Worm (Caenorhabditis elegans) whole organism, L1 larva: ENCODE results near the gene srh-131.

Experiments
- C04F5.9 ChIP-seq: sonication (generic microtip); optimal IDR thresholded peaks from 2 replicates; lab custom pipeline; 2016; ENCODE audit warnings: missing genetic modification characterization, missing compliant biosample characterization
- C16A3.4 ChIP-seq: fragments of 150-350 bp; optimal IDR thresholded peaks from 2 replicates; lab custom pipeline; 2014; ENCODE audit warnings: missing biosample characterization, missing genetic modification characterization
- C34B4.2 ChIP-seq: sonication (generic microtip); optimal IDR thresholded peaks from 2 replicates; lab custom pipeline; 2017; ENCODE audit warnings: mild to moderate bottlenecking, missing genetic modification characterization, missing compliant biosample characterization
- alr-1 ChIP-seq: fragments of 200-800 bp; sonication (Bioruptor generic); optimal IDR thresholded peaks from 2 replicates; lab custom pipeline; 2018; ENCODE audit warnings: borderline replicate concordance, mild to moderate bottlenecking, missing genetic modification characterization, missing compliant biosample characterization
- aly-2 ChIP-seq: fragments of 150-350 bp; optimal IDR thresholded peaks from 2 replicates; lab custom pipeline; 2014; ENCODE audit warnings: missing biosample characterization, missing genetic modification characterization
- ama-1 ChIP-seq: fragments of 150-350 bp; optimal IDR thresholded peaks from 2 replicates; lab custom pipeline; 2014
- ceh-90 ChIP-seq: sonication (generic microtip); optimal IDR thresholded peaks from 2 replicates; lab custom pipeline; 2016; ENCODE audit warnings: missing genetic modification characterization, missing compliant biosample characterization
- dpl-1 ChIP-seq, 3 experiments: fragments of 150-350 bp in 2 of 3; sonication (generic microtip) in 1 of 3; optimal IDR thresholded peaks; 2 replicates each; lab custom pipeline; 2014 to 2017; ENCODE audit warnings: missing biosample characterization in 3 of 3, missing genetic modification characterization in 3 of 3, missing genetic modification reagents in 3 of 3
- efl-1 ChIP-seq, 4 experiments: fragments of 150-350 bp; optimal IDR thresholded peaks in 3 of 4; peaks in 1 of 4; 1 replicate in 1 of 4; 2 replicates in 3 of 4; lab custom pipeline; 2014; ENCODE audit warnings: missing biosample characterization in 2 of 4, missing genetic modification characterization in 2 of 4, missing genetic modification reagents in 2 of 4
- efl-3 ChIP-seq: fragments of 200-800 bp; sonication (Bioruptor generic); optimal IDR thresholded peaks from 2 replicates; lab custom pipeline; 2018; ENCODE audit warnings: mild to moderate bottlenecking, missing genetic modification characterization, missing compliant biosample characterization
- egl-13 ChIP-seq: sonication (generic microtip); optimal IDR thresholded peaks from 2 replicates; lab custom pipeline; 2016; ENCODE audit warnings: missing genotype, missing genetic modification reagents, missing genetic modification characterization, missing compliant biosample characterization
- egl-27 ChIP-seq, 2 experiments: fragments of 150-350 bp in 1 of 2; sonication (generic microtip); optimal IDR thresholded peaks; 3 replicates each; lab custom pipeline; 2017 to 2018; ENCODE audit warnings: missing biosample characterization in 2 of 2, missing genetic modification characterization in 2 of 2, missing genetic modification reagents in 2 of 2
- elt-3 ChIP-seq, 6 experiments: fragments of 150-350 bp in 1 of 6; sonication (generic microtip); optimal IDR thresholded peaks; 2 replicates each; lab custom pipeline; 2017 to 2018; ENCODE audit warnings: missing biosample characterization in 6 of 6, missing genetic modification characterization in 6 of 6, inconsistent platforms in 1 of 6
- fkh-4 ChIP-seq: sonication (generic microtip); optimal IDR thresholded peaks from 2 replicates; lab custom pipeline; 2016; ENCODE audit warnings: missing compliant biosample characterization, missing genetic modification characterization, borderline replicate concordance
- hlh-17 ChIP-seq: fragments of 200-800 bp; sonication (Bioruptor generic); optimal IDR thresholded peaks from 2 replicates; lab custom pipeline; 2018; ENCODE audit warnings: missing genetic modification characterization, mild to moderate bottlenecking, missing compliant biosample characterization, moderate library complexity, borderline replicate concordance
- isw-1 ChIP-seq: fragments of 200-800 bp; sonication (Bioruptor generic); IDR thresholded peaks from 2 replicates; pipeline ENCODE4 v1.3.6; 2022; ENCODE audit warnings: missing genetic modification characterization, missing compliant biosample characterization
- lin-13 ChIP-seq: fragments of 150-350 bp; optimal IDR thresholded peaks from 2 replicates; lab custom pipeline; 2014; ENCODE audit warnings: missing biosample characterization, missing genetic modification reagents, missing genetic modification characterization
- lin-35 ChIP-seq, 2 experiments: fragments of 150-350 bp; optimal IDR thresholded peaks; 2 replicates each; lab custom pipeline; 2014; ENCODE audit warnings: missing biosample characterization in 2 of 2, missing genetic modification characterization in 2 of 2, missing genetic modification reagents in 2 of 2
- lir-3 ChIP-seq: sonication (generic microtip); optimal IDR thresholded peaks from 2 replicates; lab custom pipeline; 2016; ENCODE audit warnings: mild to moderate bottlenecking, missing genetic modification characterization, moderate library complexity, missing compliant biosample characterization; ENCODE audit not compliant: poor library complexity
- mef-2 ChIP-seq: fragments of 150-350 bp; optimal IDR thresholded peaks from 2 replicates; lab custom pipeline; 2014; ENCODE audit warnings: missing biosample characterization, missing genetic modification characterization
- mep-1 ChIP-seq: fragments of 150-350 bp; optimal IDR thresholded peaks from 2 replicates; lab custom pipeline; 2014; ENCODE audit warnings: missing biosample characterization, missing genetic modification characterization
- nhr-20 ChIP-seq: sonication (generic microtip); optimal IDR thresholded peaks from 2 replicates; lab custom pipeline; 2016; ENCODE audit warnings: mild to moderate bottlenecking, missing genetic modification characterization, missing compliant biosample characterization
- nhr-28 ChIP-seq: fragments of 150-350 bp; optimal IDR thresholded peaks from 2 replicates; lab custom pipeline; 2014; ENCODE audit warnings: missing biosample characterization, missing genetic modification characterization
- nhr-47 ChIP-seq: sonication (generic microtip); optimal IDR thresholded peaks from 2 replicates; lab custom pipeline; 2016; ENCODE audit warnings: mild to moderate bottlenecking, missing genetic modification characterization, moderate library complexity, missing compliant biosample characterization
- nhr-77 ChIP-seq: fragments of 150-350 bp; optimal IDR thresholded peaks from 2 replicates; lab custom pipeline; 2014; ENCODE audit warnings: missing biosample characterization, missing genetic modification characterization
- pag-3 ChIP-seq: sonication (generic microtip); optimal IDR thresholded peaks from 2 replicates; lab custom pipeline; 2017; ENCODE audit warnings: missing genetic modification characterization, mild to moderate bottlenecking, missing compliant biosample characterization, antibody characterized with exemption, borderline replicate concordance; ENCODE audit not compliant: insufficient read depth
- skn-1 ChIP-seq: fragments of 150-350 bp; optimal IDR thresholded peaks from 2 replicates; lab custom pipeline; 2014; ENCODE audit warnings: missing biosample characterization, missing genetic modification characterization
- snu-23 ChIP-seq: sonication (generic microtip); optimal IDR thresholded peaks from 2 replicates; lab custom pipeline; 2016; ENCODE audit warnings: missing genetic modification characterization, missing compliant biosample characterization
- sox-4 ChIP-seq: sonication (generic microtip); optimal IDR thresholded peaks from 2 replicates; lab custom pipeline; 2016; ENCODE audit warnings: missing genetic modification characterization, missing compliant biosample characterization
- sptf-1 ChIP-seq: fragments of 150-350 bp; optimal IDR thresholded peaks from 2 replicates; lab custom pipeline; 2014; ENCODE audit warnings: missing biosample characterization, missing genetic modification characterization
- unc-30 ChIP-seq: sonication (generic microtip); optimal IDR thresholded peaks from 2 replicates; lab custom pipeline; 2017; ENCODE audit warnings: missing biosample characterization, missing genetic modification characterization
- ztf-11 ChIP-seq, 2 experiments: sonication (generic microtip); optimal IDR thresholded peaks; 2 replicates each; lab custom pipeline; 2016 to 2017; ENCODE audit warnings: missing genetic modification characterization in 2 of 2, missing biosample characterization in 1 of 2, missing compliant biosample characterization in 1 of 2

The srh-131 gene

DNA sequence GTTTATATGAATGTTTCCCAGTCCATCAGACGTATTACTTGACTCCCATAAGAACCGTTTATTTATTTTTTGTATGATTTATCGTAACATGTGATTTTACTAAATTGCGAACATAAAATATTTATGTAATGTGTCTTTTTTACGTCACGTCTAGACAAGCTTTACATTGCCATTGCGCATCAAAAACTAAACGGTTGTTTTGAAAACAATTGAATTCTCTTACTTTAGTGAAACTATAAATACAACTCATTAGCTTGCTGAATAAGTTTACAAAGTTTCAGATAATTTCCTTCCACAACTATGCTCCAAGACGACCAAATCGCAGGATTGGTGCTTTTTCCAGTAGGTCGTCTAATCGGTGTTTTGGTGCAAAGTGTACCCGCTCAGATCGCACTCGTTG, 30.4 kb upstream of the srh-131 start, which contains the start of gene srx-54:
TSS of gene srx-54 (plus strand) at position 301 of the 400 bp plus-strand sequence.
- TF ChIP-seq alr-1 (no peak), C16A3.4 (no peak)

- no peak for TF ChIP-seq nhr-28
- TF ChIP-seq nhr-47 (tag; lab: Kevin White, UChicago), result no peak
- no peak for TF ChIP-seq C16A3.4
- no peak for TF ChIP-seq ztf-11 (tag; optimal IDR thresholded peaks at IDR 0.05; lab: Kevin White, UChicago)
Observed at ce11 chrV:16980368-16980767, 24.9 kb upstream of the srh-131 start, which contains the start of gene srz-54. Gene srz-54, plus strand, starts transcription at chrV:16980668.

DNA sequence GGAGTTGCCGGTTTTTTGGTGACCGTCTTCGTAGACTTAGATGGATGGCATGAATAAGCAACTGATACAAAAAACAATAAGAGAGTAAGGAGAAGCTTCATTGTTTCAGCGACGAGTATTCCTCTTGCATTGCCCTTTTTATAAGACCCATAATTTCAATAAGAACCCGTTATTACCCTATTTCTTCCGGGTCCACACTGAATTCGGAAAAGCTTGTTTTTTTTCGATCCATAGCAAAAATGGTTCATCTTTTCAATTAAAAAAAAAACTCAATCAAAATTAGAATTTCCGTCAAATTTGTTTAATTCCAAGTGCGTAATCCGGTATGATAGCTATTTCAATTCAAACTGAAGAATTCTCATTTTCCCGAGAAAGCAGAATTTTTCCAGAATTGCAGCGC, 18.3 kb upstream of the srh-131 start, which contains the start of gene Y102A5C.40:
TSS of gene Y102A5C.40 (minus strand) at position 101 of the 400 bp plus-strand sequence.
- no peak for TF ChIP-seq egl-13
- TF ChIP-seq pag-3, result no peak
- no peak for TF ChIP-seq C04F5.9 (tag; lab: Kevin White, UChicago)
- TF ChIP-seq snu-23 (GFP tag; lab: Kevin White, UChicago), result no peak

- TF ChIP-seq efl-1 (optimal IDR thresholded peaks at IDR 0.05; lab: Kevin White, UChicago), result no peak
- TF ChIP-seq efl-1 (GFP tag; optimal IDR thresholded peaks at IDR 0.05 in 1 of 2; lab: Kevin White, UChicago), result no peak
- TF ChIP-seq fkh-4 (tag; lab: Kevin White, UChicago), result no peak
- no peak for TF ChIP-seq lir-3
- no peak for TF ChIP-seq elt-3 (tag; optimal IDR thresholded peaks at IDR 0.05; lab: Kevin White, UChicago)
- TF ChIP-seq, all 84 proteins: peak for 0
Observed at ce11 chrV:16987783-16988182, 17.5 kb upstream of the srh-131 start.

DNA sequence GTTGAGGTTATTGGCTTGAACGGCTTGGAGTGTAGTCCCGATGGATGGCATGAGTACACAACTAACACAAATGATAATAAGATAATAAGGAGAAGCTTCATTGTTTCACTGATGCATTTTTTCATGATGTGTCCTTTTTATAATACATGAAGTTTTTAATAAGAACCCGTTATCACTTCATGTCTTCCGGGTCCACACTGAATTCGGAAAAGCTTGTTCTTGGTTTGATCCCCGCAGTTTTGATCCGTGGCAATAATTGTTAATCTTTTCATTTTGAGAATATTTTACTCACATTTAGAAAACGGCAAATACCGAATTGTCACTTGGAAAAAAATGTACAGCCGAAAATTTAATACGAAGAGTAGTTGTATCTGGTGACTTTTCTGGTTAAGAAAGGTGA, 16.7 kb upstream of the srh-131 start, which contains the start of gene Y102A5C.27:
TSS of gene Y102A5C.27 (minus strand) at position 101 of the 400 bp plus-strand sequence.
- no peak for TF ChIP-seq efl-3 (GFP tag; lab: Kevin White, UChicago)
- TF ChIP-seq aly-2, result no peak
- no peak for TF ChIP-seq hlh-17 (GFP tag; lab: Kevin White, UChicago)
- TF ChIP-seq sox-4 (tag; lab: Kevin White, UChicago), result no peak
- TF ChIP-seq ama-1 (lab: Kevin White, UChicago), result no peak
- TF ChIP-seq unc-30, result no peak

DNA sequence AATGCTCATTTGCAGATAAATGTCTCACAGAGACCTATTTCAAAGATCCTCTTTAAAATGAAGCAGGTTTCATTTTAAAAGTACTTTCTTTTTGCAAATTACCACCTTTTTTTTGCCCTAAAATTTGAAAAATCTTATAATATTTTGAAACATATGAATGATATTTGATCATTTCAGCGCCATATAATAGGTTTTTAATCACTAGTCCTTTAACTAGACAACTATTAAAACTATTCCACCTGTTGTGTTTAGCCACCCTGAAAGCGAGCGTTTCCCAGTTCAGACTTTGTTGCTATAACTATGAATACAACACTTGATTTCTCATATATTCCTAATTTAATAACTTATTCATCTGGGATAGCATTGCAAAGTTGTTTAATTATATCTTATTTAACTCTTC, 13.6 kb upstream of the srh-131 start, which contains the start of gene srz-95:
TSS of gene srz-95 (plus strand) at position 301 of the 400 bp plus-strand sequence.
- TF ChIP-seq sptf-1 (no peak), ama-1 (lab: Kevin White, UChicago) (no peak), nhr-28 (no peak), unc-30 (no peak), pag-3 (no peak), ceh-90 (tag; lab: Kevin White, UChicago) (no peak), mep-1 (tag; lab: Kevin White, UChicago) (no peak)

ce11 chrV:16992383-16992782, 12.9 kb upstream of the srh-131 start:
- TF ChIP-seq lin-13 (GFP tag; lab: Kevin White, UChicago) (no peak), mef-2 (tag; lab: Kevin White, UChicago) (no peak), nhr-20 (tag; lab: Kevin White, UChicago) (no peak), nhr-77 (tag; lab: Kevin White, UChicago) (no peak), dpl-1 (GFP tag; optimal IDR thresholded peaks at IDR 0.05; lab: Kevin White, UChicago) (no peak)

DNA sequence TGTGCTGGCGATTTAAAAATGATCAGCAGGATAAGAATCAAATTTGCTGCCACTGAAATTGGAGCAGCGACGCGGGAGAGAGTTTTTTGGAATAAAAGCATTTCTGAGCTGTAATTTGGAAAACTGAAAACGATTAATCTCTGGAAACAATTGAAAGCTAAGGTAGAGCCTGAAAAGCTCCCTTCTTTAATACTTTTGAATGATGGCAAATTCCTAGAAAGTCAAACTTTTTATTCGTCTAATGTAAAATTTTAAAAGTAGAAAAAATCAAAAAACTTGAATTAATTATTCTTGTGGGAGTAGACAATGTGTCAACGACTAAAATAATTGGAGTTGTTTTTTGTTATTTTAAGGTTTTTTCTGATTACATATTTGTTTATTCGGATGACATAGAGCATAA, 5.1 kb upstream of the srh-131 start, which contains the start of gene str-217:
TSS of gene str-217 (minus strand) at position 101 of the 400 bp plus-strand sequence.
- no peak for TF ChIP-seq egl-27 (tag; optimal IDR thresholded peaks at IDR 0.05; lab: Kevin White, UChicago)
- TF ChIP-seq ceh-90 (tag; lab: Kevin White, UChicago), result no peak
- no peak for TF ChIP-seq lin-35 (GFP tag; optimal IDR thresholded peaks at IDR 0.05; lab: Kevin White, UChicago)
- TF ChIP-seq fkh-4 (tag; lab: Kevin White, UChicago), result no peak
- no peak for TF ChIP-seq isw-1 (GFP tag; lab: Robert Waterston, UW)
- no peak for TF ChIP-seq C34B4.2
- TF ChIP-seq efl-1 (optimal IDR thresholded peaks at IDR 0.05; lab: Kevin White, UChicago), result no peak
- TF ChIP-seq efl-1 (GFP tag; optimal IDR thresholded peaks at IDR 0.05 in 1 of 2; lab: Kevin White, UChicago), result no peak
- no peak for TF ChIP-seq skn-1
